Fruit fly (Drosophila melanogaster) whole organism, embryonic: Measurements from ENCODE around the gene Polr2G.

Experiments
- CG10959 ChIP-seq: fragments of 200-800 bp; sonication (Bioruptor generic); IDR thresholded peaks from 2 replicates; pipeline ENCODE4 v1.3.6; 2022; ENCODE audit warnings: missing biosample characterization, missing genetic modification characterization
- CG13424 ChIP-seq: fragments of 200-800 bp; sonication (Bioruptor generic); optimal IDR thresholded peaks from 2 replicates; lab custom pipeline; 2019; ENCODE audit warnings: missing biosample characterization, mild to moderate bottlenecking, missing genetic modification characterization, moderate library complexity
- CG17802 ChIP-seq: fragments of 200-800 bp; sonication (Bioruptor generic); optimal IDR thresholded peaks from 2 replicates; lab custom pipeline; 2018; ENCODE audit warnings: missing biosample characterization, mild to moderate bottlenecking, missing genetic modification characterization, moderate library complexity
- NC2β ChIP-seq: fragments of 200-800 bp; sonication (Bioruptor generic); optimal IDR thresholded peaks from 2 replicates; lab custom pipeline; 2016; ENCODE audit warnings: missing biosample characterization, missing genetic modification characterization

dm6 chr3R:15243452-15243851 lies 20.5 kb upstream of the Polr2G start:
- TF ChIP-seq CG10959 (no peak), CG13424 (no peak), NC2β (GFP tag; lab: Kevin White, UChicago) (no peak), CG17802 (tag; lab: Kevin White, UChicago) (no peak)
